Worm (Caenorhabditis elegans): Measurements from ENCODE around the gene R04A9.6.

ce11 chrX:421407-421784 lies 24.0 kb downstream of the R04A9.6 start, which contains the start of gene col-19:
- TF ChIP-seq mdl-1 (tag; optimal IDR thresholded peaks at IDR 0.05) (no peak), swsn-7 (tag; optimal IDR thresholded peaks at IDR 0.05) (no peak), pqm-1 (tag; optimal IDR thresholded peaks at IDR 0.05) (no peak), mep-1 (tag; optimal IDR thresholded peaks at IDR 0.05) (no peak)

Data from whole organism, L1 larva.